Worm (Caenorhabditis elegans): ENCODE measurements around the gene stdh-4.

DNA sequence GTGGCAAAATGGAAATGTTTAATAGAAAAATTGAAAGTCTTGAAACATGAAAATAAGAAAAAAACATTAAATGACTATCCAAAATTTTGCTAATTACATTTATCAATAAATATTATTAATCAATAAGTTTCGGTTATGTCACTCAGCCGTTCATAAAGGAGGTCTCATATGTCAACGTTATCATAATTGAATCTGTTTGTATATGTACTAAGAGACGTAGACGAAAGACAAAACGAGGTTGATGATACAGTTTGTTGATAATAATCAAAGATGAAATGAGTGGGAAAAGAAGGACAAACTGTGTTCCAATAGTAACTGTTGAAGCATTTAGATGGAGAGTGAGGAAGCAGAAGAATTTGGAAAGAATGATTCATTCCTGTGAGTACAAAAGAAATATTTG, 37.8 kb downstream of the stdh-4 start:
- no peak for TF ChIP-seq jun-1 (tag; optimal IDR thresholded peaks at IDR 0.05)
- no peak for TF ChIP-seq fkh-10 (GFP tag; optimal IDR thresholded peaks at IDR 0.05)
- no peak for TF ChIP-seq nhr-76 (tag; optimal IDR thresholded peaks at IDR 0.05)
- TF ChIP-seq ceh-16 (tag; optimal IDR thresholded peaks at IDR 0.05): no peak
- no peak for TF ChIP-seq nfya-1 (tag; optimal IDR thresholded peaks at IDR 0.05; ENCODE audit: insufficient read depth)
- no peak for TF ChIP-seq egl-27 (tag; optimal IDR thresholded peaks at IDR 0.05)
- TF ChIP-seq snpc-4 (tag; optimal IDR thresholded peaks at IDR 0.05): no peak
- TF ChIP-seq lsy-12 (tag; optimal IDR thresholded peaks at IDR 0.05): no peak
- TF ChIP-seq ceh-9 (tag; optimal IDR thresholded peaks at IDR 0.05): no peak
- peak; percentile 72 for TF ChIP-seq pha-4 (tag; optimal IDR thresholded peaks at IDR 0.05)
- TF ChIP-seq nhr-43 (tag; optimal IDR thresholded peaks at IDR 0.05; ENCODE audit: poor library complexity, severe bottlenecking): no peak
